1 fruit fly cellular context compared by ENCODE assay signal in genomic region chr3L:13928769-13929594, dm6.
TF ChIP-seq lines count a peak whose summit lies in the region.

Gene CG8833 (minus strand): TSS chr3L:13929000.
Gene DCTN1-p150 (plus strand): TSS chr3L:13929387.

TF ChIP-seq in whole organism, embryonic, 481 proteins besides CTCF, POLR2A, EP300 and RAD21 (continued from another document):
- TF ChIP-seq lbe (GFP tag; optimal IDR thresholded peaks at IDR 0.05; lab: Kevin White, UChicago) (no peak), CG17186 (GFP tag; optimal IDR thresholded peaks at IDR 0.05; lab: Kevin White, UChicago) (no peak), Hmr (GFP tag; optimal IDR thresholded peaks at IDR 0.05; lab: Kevin White, UChicago) (no peak), CG31224 (GFP tag; IDR thresholded peaks at IDR 0.05; lab: Robert Waterston, UW) (no peak), CG12104 (GFP tag; optimal IDR thresholded peaks at IDR 0.05; lab: Kevin White, UChicago) (peak; percentile 4), CG10321 (GFP tag; IDR thresholded peaks at IDR 0.05; lab: Robert Waterston, UW) (no peak), CG8089 (GFP tag; optimal IDR thresholded peaks at IDR 0.05; lab: Kevin White, UChicago) (no peak), Atf-2 (GFP tag; optimal IDR thresholded peaks at IDR 0.05; lab: Kevin White, UChicago) (peak; percentile 8), Dip3 (GFP tag; optimal IDR thresholded peaks at IDR 0.05; lab: Kevin White, UChicago) (no peak), ase (GFP tag; IDR thresholded peaks at IDR 0.05; lab: Robert Waterston, UW) (peak; percentile 44; the same call in 1 of the 3 replicates), corto (GFP tag; optimal IDR thresholded peaks at IDR 0.05; lab: Kevin White, UChicago) (no peak), MESR4 (GFP tag; optimal IDR thresholded peaks at IDR 0.05; lab: Kevin White, UChicago) (peak; percentile 64), pb (GFP tag; optimal IDR thresholded peaks at IDR 0.05; lab: Kevin White, UChicago) (no peak), CG7786 (GFP tag; optimal IDR thresholded peaks at IDR 0.05; lab: Kevin White, UChicago) (peak; percentile 51), CG4617 (GFP tag; optimal IDR thresholded peaks at IDR 0.05; lab: Kevin White, UChicago; ENCODE audit: borderline replicate concordance) (peak; percentile 71), BEAF-32 (GFP tag; optimal IDR thresholded peaks at IDR 0.05; lab: Kevin White, UChicago) (peak; percentile 77), luna (GFP tag; optimal IDR thresholded peaks at IDR 0.05; lab: Kevin White, UChicago) (no peak), h (optimal IDR thresholded peaks at IDR 0.05; lab: Kevin White, UChicago) (no peak), Usf (GFP tag; optimal IDR thresholded peaks at IDR 0.05; lab: Kevin White, UChicago) (no peak), HLH4C (GFP tag; IDR thresholded peaks at IDR 0.05; lab: Robert Waterston, UW; ENCODE audit: partially characterized antibody) (no peak), CG6254 (GFP tag; optimal IDR thresholded peaks at IDR 0.05; lab: Kevin White, UChicago) (no peak), al (GFP tag; IDR thresholded peaks at IDR 0.05; lab: Robert Waterston, UW) (no peak; the same call in 1 of the 2 replicates), tna (GFP tag; IDR thresholded peaks at IDR 0.05; lab: Robert Waterston, UW; ENCODE audit: partially characterized antibody) (no peak), insv (GFP tag; optimal IDR thresholded peaks at IDR 0.05; lab: Kevin White, UChicago) (peak in 1 of 2 experiments; percentile 30), klu (GFP tag; IDR thresholded peaks at IDR 0.05; lab: Robert Waterston, UW) (no peak), cwo (GFP tag; optimal IDR thresholded peaks at IDR 0.05; lab: Kevin White, UChicago) (no peak), Rx (GFP tag; IDR thresholded peaks at IDR 0.05; lab: Robert Waterston, UW) (no peak), CG9797 (GFP tag; optimal IDR thresholded peaks at IDR 0.05; lab: Kevin White, UChicago) (peak; percentile 53), CG8281 (tag; optimal IDR thresholded peaks at IDR 0.05; lab: Kevin White, UChicago) (no peak), CG31441 (GFP tag; IDR thresholded peaks at IDR 0.05; lab: Robert Waterston, UW) (peak; percentile 85), sisA (GFP tag; IDR thresholded peaks at IDR 0.05; lab: Robert Waterston, UW) (peak; percentile 29; the same call in 1 of the 2 replicates), Hr3 (GFP tag; optimal IDR thresholded peaks at IDR 0.05; lab: Kevin White, UChicago) (peak; percentile 47), grn (GFP tag; optimal IDR thresholded peaks at IDR 0.05; lab: Kevin White, UChicago) (no peak), CG18476 (GFP tag; optimal IDR thresholded peaks at IDR 0.05; lab: Kevin White, UChicago) (no peak), ATbp (GFP tag; optimal IDR thresholded peaks at IDR 0.05; lab: Kevin White, UChicago) (no peak), wdn (GFP tag; IDR thresholded peaks at IDR 0.05; lab: Robert Waterston, UW) (no peak), CG30431 (GFP tag; optimal IDR thresholded peaks at IDR 0.05; lab: Kevin White, UChicago) (no peak), Dad (GFP tag; optimal IDR thresholded peaks at IDR 0.05; lab: Kevin White, UChicago) (no peak), CG6175 (GFP tag; IDR thresholded peaks at IDR 0.05; lab: Robert Waterston, UW) (no peak), kni (GFP tag; optimal IDR thresholded peaks at IDR 0.05; lab: Kevin White, UChicago) (no peak), CG6683 (GFP tag; optimal IDR thresholded peaks at IDR 0.05; lab: Kevin White, UChicago) (no peak), tio (GFP tag; optimal IDR thresholded peaks at IDR 0.05; lab: Kevin White, UChicago) (no peak), Jarid2 (GFP tag; optimal IDR thresholded peaks at IDR 0.05; lab: Kevin White, UChicago) (no peak), Fer1 (GFP tag; optimal IDR thresholded peaks at IDR 0.05; lab: Kevin White, UChicago) (no peak), CG18011 (GFP tag; optimal IDR thresholded peaks at IDR 0.05; lab: Kevin White, UChicago) (no peak), sob (GFP tag; IDR thresholded peaks at IDR 0.05; lab: Robert Waterston, UW) (no peak), CG18599 (GFP tag; optimal IDR thresholded peaks at IDR 0.05; lab: Kevin White, UChicago) (no peak), tin (GFP tag; optimal IDR thresholded peaks at IDR 0.05; lab: Kevin White, UChicago) (peak; percentile 60), CG6689 (GFP tag; IDR thresholded peaks at IDR 0.05; lab: Robert Waterston, UW) (peak; percentile 10; the same call in 1 of the 2 replicates), CG15011 (GFP tag; optimal IDR thresholded peaks at IDR 0.05; lab: Kevin White, UChicago) (no peak), CG11560 (tag; IDR thresholded peaks at IDR 0.05; lab: Robert Waterston, UW) (no peak), Mrtf (GFP tag; IDR thresholded peaks at IDR 0.05; lab: Robert Waterston, UW) (no peak), sqz (GFP tag; optimal IDR thresholded peaks at IDR 0.05; lab: Kevin White, UChicago) (no peak), hkb (optimal IDR thresholded peaks at IDR 0.05; lab: Kevin White, UChicago) (no peak), hkb (GFP tag; IDR thresholded peaks at IDR 0.05; lab: Robert Waterston, UW) (no peak), CG14441 (GFP tag; IDR thresholded peaks at IDR 0.05; lab: Robert Waterston, UW) (no peak), inv (GFP tag; IDR thresholded peaks at IDR 0.05; lab: Robert Waterston, UW; ENCODE audit: partially characterized antibody) (no peak; the same call in 1 of the 2 replicates), hth (optimal IDR thresholded peaks at IDR 0.05; lab: Kevin White, UChicago) (no peak), CG11398 (GFP tag; optimal IDR thresholded peaks at IDR 0.05; lab: Kevin White, UChicago) (no peak), CG11504 (tag; optimal IDR thresholded peaks at IDR 0.05; lab: Kevin White, UChicago) (no peak), Dek (tag; optimal IDR thresholded peaks at IDR 0.05; lab: Kevin White, UChicago) (peak; percentile 23), CG6765 (GFP tag; optimal IDR thresholded peaks at IDR 0.05; lab: Kevin White, UChicago) (no peak), CG43689 (GFP tag; IDR thresholded peaks at IDR 0.05; lab: Robert Waterston, UW) (no peak), ci (GFP tag; IDR thresholded peaks at IDR 0.05; lab: Robert Waterston, UW) (no peak), dimm (GFP tag; IDR thresholded peaks at IDR 0.05; lab: Robert Waterston, UW) (no peak), CG18262 (tag; optimal IDR thresholded peaks at IDR 0.05; lab: Kevin White, UChicago) (peak; percentile 53), Kr (GFP tag; optimal IDR thresholded peaks at IDR 0.05; lab: Kevin White, UChicago) (no peak), CG8924 (tag; optimal IDR thresholded peaks at IDR 0.05; lab: Kevin White, UChicago) (peak; percentile 28), CG4328 (GFP tag; optimal IDR thresholded peaks at IDR 0.05; lab: Kevin White, UChicago) (no peak), onecut (GFP tag; IDR thresholded peaks at IDR 0.05; lab: Robert Waterston, UW) (no peak), CG12391 (tag; optimal IDR thresholded peaks at IDR 0.05; lab: Kevin White, UChicago) (peak; percentile 70), Hr51 (GFP tag; optimal IDR thresholded peaks at IDR 0.05; lab: Kevin White, UChicago) (no peak), tap (tag; optimal IDR thresholded peaks at IDR 0.05; lab: Kevin White, UChicago) (no peak), gcm (GFP tag; optimal IDR thresholded peaks at IDR 0.05; lab: Kevin White, UChicago) (no peak), CG1832 (GFP tag; optimal IDR thresholded peaks at IDR 0.05; lab: Kevin White, UChicago) (no peak), nerfin-2 (GFP tag; IDR thresholded peaks at IDR 0.05; lab: Robert Waterston, UW; ENCODE audit: partially characterized antibody) (no peak), her (GFP tag; optimal IDR thresholded peaks at IDR 0.05; lab: Kevin White, UChicago) (no peak), MTF-1 (GFP tag; optimal IDR thresholded peaks at IDR 0.05; lab: Kevin White, UChicago; ENCODE audit: borderline replicate concordance) (no peak), disco-r (GFP tag; optimal IDR thresholded peaks at IDR 0.05; lab: Kevin White, UChicago) (no peak), ERR (GFP tag; optimal IDR thresholded peaks at IDR 0.05; lab: Kevin White, UChicago) (no peak), Spps (tag; optimal IDR thresholded peaks at IDR 0.05; lab: Kevin White, UChicago) (no peak), dati (GFP tag; IDR thresholded peaks at IDR 0.05; lab: Robert Waterston, UW) (no peak), CG33213 (GFP tag; optimal IDR thresholded peaks at IDR 0.05; lab: Kevin White, UChicago) (peak; percentile 18), CG34224 (GFP tag; IDR thresholded peaks at IDR 0.05; lab: Robert Waterston, UW; ENCODE audit: partially characterized antibody) (no peak), yki (optimal IDR thresholded peaks at IDR 0.05; lab: Kevin White, UChicago) (no peak), Gug (GFP tag; IDR thresholded peaks at IDR 0.05; lab: Robert Waterston, UW) (peak; percentile 43; the same call in 1 of the 4 replicates), exex (tag; optimal IDR thresholded peaks at IDR 0.05; lab: Kevin White, UChicago) (no peak), CG1792 (GFP tag; optimal IDR thresholded peaks at IDR 0.05; lab: Kevin White, UChicago) (no peak), CG12219 (GFP tag; optimal IDR thresholded peaks at IDR 0.05; lab: Kevin White, UChicago) (no peak), CG8359 (GFP tag; optimal IDR thresholded peaks at IDR 0.05; lab: Kevin White, UChicago; ENCODE audit: borderline replicate concordance) (no peak), CG1647 (GFP tag; optimal IDR thresholded peaks at IDR 0.05; lab: Kevin White, UChicago) (no peak), Fer2 (tag; optimal IDR thresholded peaks at IDR 0.05; lab: Kevin White, UChicago) (no peak), CG14860 (GFP tag; IDR thresholded peaks at IDR 0.05; lab: Robert Waterston, UW; ENCODE audit: partially characterized antibody) (peak; percentile 33; the same call in 1 of the 3 replicates), cato (GFP tag; optimal IDR thresholded peaks at IDR 0.05; lab: Kevin White, UChicago; ENCODE audit: borderline replicate concordance) (peak; percentile 14), pita (GFP tag; optimal IDR thresholded peaks at IDR 0.05; lab: Kevin White, UChicago) (no peak), CG11723 (GFP tag; optimal IDR thresholded peaks at IDR 0.05; lab: Kevin White, UChicago) (no peak), CHES-1-like (GFP tag; optimal IDR thresholded peaks at IDR 0.05; lab: Kevin White, UChicago) (peak; percentile 34), Six4 (GFP tag; optimal IDR thresholded peaks at IDR 0.05; lab: Kevin White, UChicago) (no peak), gce (GFP tag; IDR thresholded peaks at IDR 0.05; lab: Robert Waterston, UW) (0 out of 3 replicates have a peak, but pooled peaks have one; percentile 24), crp (GFP tag; optimal IDR thresholded peaks at IDR 0.05; lab: Kevin White, UChicago) (peak; percentile 33 to 85), sna (GFP tag; IDR thresholded peaks at IDR 0.05; lab: Robert Waterston, UW; ENCODE audit: partially characterized antibody) (no peak), prd (optimal IDR thresholded peaks at IDR 0.05; lab: Kevin White, UChicago) (no peak), prd (GFP tag; IDR thresholded peaks at IDR 0.05; lab: Robert Waterston, UW) (peak; percentile 45; the same call in 1 of the 3 replicates), shn (GFP tag; optimal IDR thresholded peaks at IDR 0.05; lab: Kevin White, UChicago) (peak; percentile 30), CG1603 (tag; optimal IDR thresholded peaks at IDR 0.05; lab: Kevin White, UChicago) (peak; percentile 37), vvl (GFP tag; IDR thresholded peaks at IDR 0.05; lab: Robert Waterston, UW) (no peak; the same call in 1 of the 2 replicates), CG3407 (GFP tag; optimal IDR thresholded peaks at IDR 0.05; lab: Kevin White, UChicago) (no peak), CG2889 (GFP tag; IDR thresholded peaks at IDR 0.05; lab: Robert Waterston, UW) (no peak), ewg (GFP tag; optimal IDR thresholded peaks at IDR 0.05; lab: Kevin White, UChicago) (no peak), CG11456 (GFP tag; IDR thresholded peaks at IDR 0.05; lab: Robert Waterston, UW) (peak; percentile 54; the same call in 2 of the 3 replicates), odd (GFP tag; optimal IDR thresholded peaks at IDR 0.05; lab: Kevin White, UChicago) (peak; percentile 41), CG7839 (tag; optimal IDR thresholded peaks at IDR 0.05; lab: Kevin White, UChicago) (no peak), CG10979 (tag; optimal IDR thresholded peaks at IDR 0.05; lab: Kevin White, UChicago) (no peak), usp (GFP tag; optimal IDR thresholded peaks at IDR 0.05; lab: Kevin White, UChicago) (no peak), Awh (GFP tag; IDR thresholded peaks at IDR 0.05; lab: Robert Waterston, UW) (no peak), dan (GFP tag; IDR thresholded peaks at IDR 0.05; lab: Robert Waterston, UW) (no peak), peb (GFP tag; IDR thresholded peaks at IDR 0.05; lab: Robert Waterston, UW) (no peak), Pdp1 (GFP tag; optimal IDR thresholded peaks at IDR 0.05; lab: Kevin White, UChicago) (peak in 1 of 2 experiments; percentile 42), CG5245 (GFP tag; optimal IDR thresholded peaks at IDR 0.05; lab: Kevin White, UChicago) (peak; percentile 16), Doc2 (GFP tag; IDR thresholded peaks at IDR 0.05; lab: Robert Waterston, UW) (no peak), zfh2 (GFP tag; optimal IDR thresholded peaks at IDR 0.05; lab: Kevin White, UChicago) (peak; percentile 56), HmgZ (tag; optimal IDR thresholded peaks at IDR 0.05; lab: Kevin White, UChicago) (peak; percentile 27), CG18619 (GFP tag; optimal IDR thresholded peaks at IDR 0.05; lab: Kevin White, UChicago) (peak; percentile 9), CG12659 (GFP tag; optimal IDR thresholded peaks at IDR 0.05; lab: Kevin White, UChicago) (peak; percentile 62), CG10274 (GFP tag; optimal IDR thresholded peaks at IDR 0.05; lab: Kevin White, UChicago) (no peak), Ravus (GFP tag; IDR thresholded peaks at IDR 0.05; lab: Robert Waterston, UW) (no peak), CG17328 (GFP tag; IDR thresholded peaks at IDR 0.05; lab: Robert Waterston, UW) (no peak), Mes4 (GFP tag; optimal IDR thresholded peaks at IDR 0.05; lab: Kevin White, UChicago) (no peak), stwl (tag; optimal IDR thresholded peaks at IDR 0.05; lab: Kevin White, UChicago) (peak; percentile 44), gsb-n (tag; optimal IDR thresholded peaks at IDR 0.05; lab: Kevin White, UChicago) (peak; percentile 14), lilli (GFP tag; optimal IDR thresholded peaks at IDR 0.05; lab: Kevin White, UChicago) (peak; percentile 74), psq (GFP tag; optimal IDR thresholded peaks at IDR 0.05; lab: Kevin White, UChicago) (no peak), D19B (GFP tag; optimal IDR thresholded peaks at IDR 0.05; lab: Kevin White, UChicago) (no peak)
